Worm (Caenorhabditis elegans): ENCODE results near the gene cpl-1.

cpl-1 gene

DNA sequence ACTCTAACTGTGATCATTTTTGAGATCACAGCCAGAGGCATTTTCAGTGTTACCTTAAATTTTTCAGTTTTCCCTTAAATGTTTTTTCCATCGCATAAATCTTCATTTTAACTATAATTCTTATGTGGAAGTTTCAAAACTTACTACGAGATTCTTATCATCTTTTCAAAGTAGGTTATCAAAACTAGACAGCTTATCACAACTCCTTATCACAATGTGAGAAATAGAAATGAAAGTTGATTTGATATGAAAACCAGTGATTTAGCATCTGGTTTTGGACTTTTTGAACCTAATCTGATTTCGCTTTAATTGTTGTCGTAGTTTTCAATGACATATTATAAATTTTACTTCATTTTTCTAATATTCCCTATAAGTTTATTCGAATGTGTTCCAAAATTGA lies 40.8 kb upstream of the cpl-1 start, which contains the start of gene mltn-11:
TSS of gene mltn-11 (plus strand) at position 276 of the 400 bp plus-strand sequence.
- no peak for TF ChIP-seq unc-130 (GFP tag; optimal IDR thresholded peaks at IDR 0.05)
- TF ChIP-seq B0336.3 (GFP tag; IDR thresholded peaks at IDR 0.05): no peak
- TF ChIP-seq sea-2 (GFP tag; IDR thresholded peaks at IDR 0.05): no peak
- no peak for TF ChIP-seq repo-1 (tag; optimal IDR thresholded peaks at IDR 0.05)
- no peak for TF ChIP-seq D2030.7 (GFP tag; IDR thresholded peaks at IDR 0.05)
- no peak for TF ChIP-seq ztf-25 (GFP tag; IDR thresholded peaks at IDR 0.05)
- no peak for TF ChIP-seq ccch-3 (GFP tag; optimal IDR thresholded peaks at IDR 0.05)
- no peak for TF ChIP-seq bed-1 (GFP tag; IDR thresholded peaks at IDR 0.05)
- no peak for TF ChIP-seq cebp-2 (GFP tag; IDR thresholded peaks at IDR 0.05)

DNA sequence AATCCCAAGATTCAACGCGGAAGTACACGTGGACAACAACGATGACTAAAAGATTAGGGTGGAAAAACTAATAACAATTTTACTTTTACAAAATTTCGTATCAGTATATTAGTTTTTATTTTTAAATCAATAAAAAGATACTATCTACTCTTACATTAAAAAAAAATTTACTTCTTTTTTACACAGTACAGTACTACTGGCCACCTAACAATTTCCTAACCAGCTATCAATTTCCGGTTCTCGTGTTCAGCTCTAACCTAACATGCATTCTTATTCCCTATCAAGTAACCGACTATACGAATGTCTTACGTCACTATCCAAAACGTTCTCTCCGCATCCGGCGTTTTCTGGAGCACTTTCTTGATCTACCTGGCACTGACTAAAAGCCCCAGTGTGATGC lies 34.5 kb upstream of the cpl-1 start, which contains the start of gene srd-21:
TSS of gene srd-21 (plus strand) at position 301 of the 400 bp plus-strand sequence.
- no peak for TF ChIP-seq ccch-3 (GFP tag; optimal IDR thresholded peaks at IDR 0.05)
- TF ChIP-seq F49E8.2 (tag; optimal IDR thresholded peaks at IDR 0.05; ENCODE audit: insufficient read depth): no peak
- TF ChIP-seq ets-4 (GFP tag; optimal IDR thresholded peaks at IDR 0.05): no peak
- no peak for TF ChIP-seq F23B12.7 (tag; optimal IDR thresholded peaks at IDR 0.05; ENCODE audit: insufficient read depth)

DNA sequence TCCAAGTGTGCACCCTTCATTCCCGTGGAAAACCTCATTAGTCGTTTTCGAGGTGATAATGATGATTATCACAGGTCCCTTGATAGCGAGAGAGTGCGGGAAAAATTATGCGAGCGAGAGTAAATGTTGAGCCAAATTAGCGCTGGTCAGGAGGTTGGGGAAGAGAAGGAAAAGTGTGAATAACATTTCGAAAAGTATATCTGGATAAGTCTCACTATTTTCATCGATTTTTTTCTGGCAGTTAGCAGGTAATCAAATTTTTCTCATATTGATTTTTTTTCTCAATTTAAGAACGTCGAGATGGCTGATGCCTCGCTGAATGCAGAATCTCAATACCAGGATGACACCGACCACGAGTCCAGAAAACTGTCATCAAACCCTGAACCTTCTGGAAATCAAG lies 33.8 kb upstream of the cpl-1 start, which contains the start of gene W06G6.2:
TSS of gene W06G6.2 (plus strand) at position 301 of the 400 bp plus-strand sequence.
- TF ChIP-seq pbrm-1 (GFP tag; IDR thresholded peaks at IDR 0.05) (no peak), lin-35 (GFP tag; optimal IDR thresholded peaks at IDR 0.05) (no peak), F52B5.7 (tag; optimal IDR thresholded peaks at IDR 0.05) (no peak), Y56A3A.18 (GFP tag; IDR thresholded peaks at IDR 0.05) (no peak), F49E8.2 (tag; optimal IDR thresholded peaks at IDR 0.05; ENCODE audit: insufficient read depth) (no peak), hlh-12 (tag; optimal IDR thresholded peaks at IDR 0.05) (no peak), T26A5.8 (tag; optimal IDR thresholded peaks at IDR 0.05) (no peak), athp-1 (tag; optimal IDR thresholded peaks at IDR 0.05) (no peak), cebp-1 (GFP tag; IDR thresholded peaks at IDR 0.05) (no peak), cebp-1 (tag; optimal IDR thresholded peaks at IDR 0.05) (no peak), madf-6 (GFP tag; IDR thresholded peaks at IDR 0.05) (no peak), ceh-79 (tag; optimal IDR thresholded peaks at IDR 0.05) (no peak), madf-10 (tag; optimal IDR thresholded peaks at IDR 0.05) (no peak)

DNA sequence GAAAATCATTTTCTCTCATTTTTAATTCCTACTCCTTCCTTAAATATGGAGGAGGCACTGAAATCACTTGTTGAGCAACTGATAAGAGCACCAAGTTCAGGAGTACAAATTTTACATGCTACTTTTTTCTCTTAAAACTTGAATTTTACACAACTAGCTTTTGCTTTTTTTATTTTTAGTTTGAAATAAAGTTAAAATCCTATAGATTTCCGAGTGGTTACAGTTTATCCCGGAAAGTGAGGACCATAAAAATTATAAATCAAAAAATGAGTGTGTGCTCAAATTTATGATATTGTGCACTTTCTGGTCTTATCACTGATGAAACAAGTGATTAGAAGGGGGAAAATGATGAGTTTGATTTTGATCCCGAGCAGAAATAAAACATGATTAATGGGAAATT lies 32.8 kb upstream of the cpl-1 start, which contains the start of gene oac-53:
TSS of gene oac-53 (minus strand) at position 9 of the 400 bp plus-strand sequence.
- peak; percentile 59 for TF ChIP-seq nhr-80 (tag; optimal IDR thresholded peaks at IDR 0.05)
- no peak for TF ChIP-seq attf-6 (GFP tag; IDR thresholded peaks at IDR 0.05)

DNA sequence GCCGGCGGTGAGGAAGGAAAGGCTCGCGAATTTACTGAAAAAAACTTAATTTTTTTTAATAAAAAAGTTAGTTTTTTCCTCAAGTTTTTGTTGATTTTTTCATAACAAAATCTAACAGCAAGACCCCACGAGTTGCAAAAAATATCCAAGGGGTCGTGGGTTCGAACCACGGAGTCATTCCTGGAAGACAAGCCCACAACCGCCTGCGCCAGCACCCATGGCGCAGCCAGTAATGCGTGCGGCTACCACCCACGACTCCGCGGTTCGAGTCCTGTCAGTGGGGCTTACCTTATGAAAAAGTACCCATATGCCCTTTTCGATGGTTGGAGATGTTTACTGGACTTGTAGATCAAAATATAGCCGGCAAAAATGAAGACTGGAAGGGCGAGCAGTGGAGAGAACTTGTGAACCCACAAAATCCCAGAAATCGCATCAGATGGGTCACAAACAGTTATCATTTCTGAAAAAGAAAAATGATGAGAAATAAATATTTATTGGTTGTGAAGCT lies 27.7 kb upstream of the cpl-1 start, which contains the start of gene Y70C5A.2:
TSS of gene Y70C5A.2 (minus strand) at position 458 of the 508 bp plus-strand sequence.
- no peak for TF ChIP-seq ztf-22 (GFP tag; optimal IDR thresholded peaks at IDR 0.05)
- no peak for TF ChIP-seq hsf-1 (GFP tag; IDR thresholded peaks at IDR 0.05)
- no peak for TF ChIP-seq ceh-100 (GFP tag; IDR thresholded peaks at IDR 0.05)
- no peak for TF ChIP-seq snpc-1.3 (tag; optimal IDR thresholded peaks at IDR 0.05; ENCODE audit: insufficient read depth)
- no peak for TF ChIP-seq chd-7 (tag; optimal IDR thresholded peaks at IDR 0.05)
- no peak for TF ChIP-seq Y95B8A.8 (GFP tag; IDR thresholded peaks at IDR 0.05)
- no peak for TF ChIP-seq T26A5.8 (tag; optimal IDR thresholded peaks at IDR 0.05)
- TF ChIP-seq F57A8.1 (GFP tag; optimal IDR thresholded peaks at IDR 0.05): no peak
- no peak for TF ChIP-seq nhr-179 (tag; optimal IDR thresholded peaks at IDR 0.05)
- peak; percentile 52 for TF ChIP-seq zfh-2 (GFP tag; conservative IDR thresholded peaks at IDR 0.05)
- TF ChIP-seq repo-1 (tag; optimal IDR thresholded peaks at IDR 0.05): no peak
- no peak for TF ChIP-seq athp-1 (tag; optimal IDR thresholded peaks at IDR 0.05)
- TF ChIP-seq unc-62 (GFP tag; optimal IDR thresholded peaks at IDR 0.05): no peak
- TF ChIP-seq lir-1 (GFP tag; conservative IDR thresholded peaks at IDR 0.05): no peak
- TF ChIP-seq pha-4 (tag; optimal IDR thresholded peaks at IDR 0.05): no peak
- TF ChIP-seq ztf-3 (GFP tag; optimal IDR thresholded peaks at IDR 0.05): no peak
- no peak for TF ChIP-seq lag-1 (GFP tag; IDR thresholded peaks at IDR 0.05)
- TF ChIP-seq mxl-1 (tag; optimal IDR thresholded peaks at IDR 0.05): no peak
- TF ChIP-seq D2030.7 (GFP tag; IDR thresholded peaks at IDR 0.05): peak; percentile 35; the same call in 1 of the 2 replicates
- TF ChIP-seq snpc-3.4 (tag; optimal IDR thresholded peaks at IDR 0.05): no peak
- no peak for TF ChIP-seq madf-10 (tag; optimal IDR thresholded peaks at IDR 0.05)

All from whole organism, young adult.